Worm (Caenorhabditis elegans): ENCODE data around the gene Y73B6BL.27.

DNA sequence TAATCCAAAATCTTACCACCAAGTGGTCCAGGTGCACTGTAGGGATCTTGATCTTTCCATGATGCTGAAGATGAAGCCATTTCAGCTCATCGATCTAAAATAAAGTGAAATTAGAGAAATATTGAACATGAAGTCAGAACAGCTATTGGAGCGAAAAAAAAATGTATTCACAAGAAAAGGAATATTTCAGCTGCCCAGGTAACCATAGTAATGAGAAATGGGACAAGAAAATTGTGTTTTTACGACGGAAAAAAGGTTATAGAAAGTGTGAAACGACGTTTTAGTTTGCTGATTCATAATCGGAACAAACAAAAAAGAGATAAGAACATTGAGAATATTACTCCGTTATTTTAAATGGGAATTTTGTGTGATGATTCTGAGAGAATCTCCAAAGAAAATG is at the start of gene Y73B6BL.27:
- TF ChIP-seq pha-4 (tag; optimal IDR thresholded peaks at IDR 0.05) (no peak), lir-1 (GFP tag; conservative IDR thresholded peaks at IDR 0.05) (no peak), efl-1 (GFP tag; optimal IDR thresholded peaks at IDR 0.05) (no peak)

Data from whole organism, young adult.